Worm (Caenorhabditis elegans) whole organism, L4 larva: ENCODE measurements around the gene pat-9.

Experiments
- F49E8.2 ChIP-seq: sonication (generic microtip); optimal IDR thresholded peaks from 2 replicates; lab custom pipeline; 2016; ENCODE audit warnings: missing compliant biosample characterization, mild to moderate bottlenecking, missing genetic modification characterization, borderline replicate concordance
- ZK546.5 ChIP-seq, 2 experiments: sonication (generic microtip); optimal IDR thresholded peaks; 2 replicates each; lab custom pipeline; 2017; ENCODE audit warnings: missing biosample characterization in 2 of 2, missing genetic modification characterization in 2 of 2
- ama-1 ChIP-seq: fragments of 150-350 bp; optimal IDR thresholded peaks from 2 replicates; lab custom pipeline; 2014; ENCODE audit warnings: inconsistent platforms, mixed read lengths
- egl-27 ChIP-seq: sonication (generic microtip); optimal IDR thresholded peaks from 3 replicates; lab custom pipeline; 2017; ENCODE audit warnings: missing biosample characterization, missing genetic modification reagents, missing genetic modification characterization
- fos-1 ChIP-seq: fragments of 150-350 bp; optimal IDR thresholded peaks from 2 replicates; lab custom pipeline; 2014; ENCODE audit warnings: missing biosample characterization, missing genetic modification characterization
- lim-7 ChIP-seq: fragments of 200-800 bp; sonication (Bioruptor generic); IDR thresholded peaks from 2 replicates; pipeline ENCODE4 v1.3.6; 2022; ENCODE audit warnings: missing genetic modification characterization, missing compliant biosample characterization
- lsy-2 ChIP-seq, 2 experiments: fragments of 150-350 bp in 1 of 2; sonication (generic microtip) in 1 of 2; optimal IDR thresholded peaks; 2 replicates each; lab custom pipeline; 2014 to 2017; ENCODE audit warnings: missing biosample characterization in 2 of 2, missing genetic modification characterization in 2 of 2
- nhr-111 ChIP-seq: fragments of 200-800 bp; sonication (Bioruptor generic); optimal IDR thresholded peaks from 2 replicates; lab custom pipeline; 2018; ENCODE audit warnings: mild to moderate bottlenecking, missing genetic modification characterization, missing compliant biosample characterization
- nhr-28 ChIP-seq: fragments of 150-350 bp; optimal IDR thresholded peaks from 2 replicates; lab custom pipeline; 2014; ENCODE audit warnings: missing biosample characterization, missing genetic modification characterization
- sdz-12 ChIP-seq: fragments of 200-800 bp; sonication (Bioruptor generic); optimal IDR thresholded peaks from 2 replicates; lab custom pipeline; 2018; ENCODE audit warnings: mild to moderate bottlenecking, missing genetic modification characterization, missing compliant biosample characterization
- snpc-4 ChIP-seq: fragments of 150-350 bp; optimal IDR thresholded peaks from 2 replicates; lab custom pipeline; 2014; ENCODE audit warnings: missing biosample characterization, missing genetic modification characterization
- unc-39 ChIP-seq: sonication (generic microtip); optimal IDR thresholded peaks from 2 replicates; lab custom pipeline; 2017; ENCODE audit warnings: missing biosample characterization, missing genetic modification characterization
- zag-1 ChIP-seq: fragments of 150-350 bp; optimal IDR thresholded peaks from 2 replicates; lab custom pipeline; 2014; ENCODE audit warnings: missing biosample characterization, missing genetic modification characterization
- zip-2 ChIP-seq: fragments of 150-350 bp; optimal IDR thresholded peaks from 2 replicates; lab custom pipeline; 2014; ENCODE audit warnings: missing biosample characterization, missing genetic modification characterization

DNA sequence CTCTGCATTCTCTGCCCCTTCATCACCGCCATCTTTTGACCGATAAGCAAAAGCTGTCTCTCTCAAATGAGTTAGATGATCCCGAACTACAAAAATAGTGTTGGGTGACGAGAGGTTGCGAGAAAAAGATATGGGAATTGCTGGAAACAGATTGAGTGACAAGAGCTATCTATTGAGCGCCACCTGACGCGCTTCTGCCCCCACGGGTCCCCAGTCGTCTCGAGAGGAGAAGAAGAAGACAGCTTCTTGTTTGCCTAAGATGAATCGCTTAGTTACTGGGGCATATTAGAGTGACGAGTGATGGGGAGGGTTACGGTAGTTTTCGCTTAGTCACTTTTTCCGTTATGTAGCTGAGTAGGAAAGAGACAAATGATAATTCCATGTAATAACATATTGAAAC lies 2.1 kb upstream of the pat-9 start:
- no peak for TF ChIP-seq zag-1 (tag; lab: Kevin White, UChicago)
- no peak for TF ChIP-seq egl-27 (tag; lab: Kevin White, UChicago)
- no peak for TF ChIP-seq nhr-28 (tag; lab: Kevin White, UChicago)
- TF ChIP-seq sdz-12: no peak
- no peak for TF ChIP-seq fos-1 (tag; lab: Kevin White, UChicago)
- TF ChIP-seq ama-1 (lab: Kevin White, UChicago): no peak
- TF ChIP-seq lim-7 (GFP tag; lab: Robert Waterston, UW): no peak
- no peak for TF ChIP-seq snpc-4 (tag; lab: Kevin White, UChicago)
- TF ChIP-seq F49E8.2 (tag; lab: Kevin White, UChicago): no peak
- no peak for TF ChIP-seq lsy-2 (tag; optimal IDR thresholded peaks at IDR 0.05; lab: Kevin White, UChicago)
- no peak for TF ChIP-seq zip-2 (tag; lab: Kevin White, UChicago)
- TF ChIP-seq nhr-111 (GFP tag; lab: Kevin White, UChicago): no peak
- no peak for TF ChIP-seq ZK546.5 (tag; optimal IDR thresholded peaks at IDR 0.05; lab: Kevin White, UChicago)
- no peak for TF ChIP-seq unc-39 (tag; lab: Kevin White, UChicago)
